Worm (Caenorhabditis elegans): Measurements from ENCODE around the gene K10D11.2.

Gene K10D11.2

ce11 chrIV:12989355-12989754, 10.6 kb downstream of the K10D11.2 start, which contains the start of gene K10D11.6:
K10D11.6 (minus strand) TSS chrIV:12989455.
- TF ChIP-seq ztf-23 (GFP tag; IDR thresholded peaks at IDR 0.05) = no peak
- no peak for TF ChIP-seq ztf-29 (GFP tag; IDR thresholded peaks at IDR 0.05)
- TF ChIP-seq klf-2 (GFP tag; conservative IDR thresholded peaks at IDR 0.05) = no peak

ce11 chrIV:12990638-12991037, 11.9 kb downstream of the K10D11.2 start:
- TF ChIP-seq T22C8.4 (GFP tag; IDR thresholded peaks at IDR 0.05) = no peak
- TF ChIP-seq ztf-23 (GFP tag; IDR thresholded peaks at IDR 0.05) = no peak
- no peak for TF ChIP-seq cog-1 (tag; optimal IDR thresholded peaks at IDR 0.05)
- TF ChIP-seq tab-1 (GFP tag; IDR thresholded peaks at IDR 0.05) = no peak
- TF ChIP-seq klf-2 (GFP tag; conservative IDR thresholded peaks at IDR 0.05) = no peak
- no peak for TF ChIP-seq ref-1 (GFP tag; conservative IDR thresholded peaks at IDR 0.05)

ce11 chrIV:12991629-12992028, 12.8 kb downstream of the K10D11.2 start, which contains the start of gene K10D11.5:
K10D11.5 (minus strand) TSS chrIV:12991843.
- no peak for TF ChIP-seq med-1 (GFP tag; optimal IDR thresholded peaks at IDR 0.05; ENCODE audit: insufficient read depth)
- no peak for TF ChIP-seq klf-2 (GFP tag; conservative IDR thresholded peaks at IDR 0.05)
- no peak for TF ChIP-seq flt-1 (GFP tag; IDR thresholded peaks at IDR 0.05)
- no peak for TF ChIP-seq tab-1 (GFP tag; IDR thresholded peaks at IDR 0.05)
- no peak for TF ChIP-seq ztf-29 (GFP tag; IDR thresholded peaks at IDR 0.05)
- TF ChIP-seq cog-1 (tag; optimal IDR thresholded peaks at IDR 0.05) = no peak
- TF ChIP-seq ref-1 (GFP tag; conservative IDR thresholded peaks at IDR 0.05) = no peak
- no peak for TF ChIP-seq ztf-23 (GFP tag; IDR thresholded peaks at IDR 0.05)
- TF ChIP-seq T22C8.4 (GFP tag; IDR thresholded peaks at IDR 0.05) = no peak

ce11 chrIV:12994376-12994775, 15.6 kb downstream of the K10D11.2 start, which contains the start of gene K10D11.4:
K10D11.4 (minus strand) TSS chrIV:12994476.
- no peak for TF ChIP-seq ref-1 (GFP tag; conservative IDR thresholded peaks at IDR 0.05)
- TF ChIP-seq cog-1 (tag; optimal IDR thresholded peaks at IDR 0.05) = no peak
- TF ChIP-seq med-1 (GFP tag; optimal IDR thresholded peaks at IDR 0.05; ENCODE audit: insufficient read depth) = no peak
- no peak for TF ChIP-seq tab-1 (GFP tag; IDR thresholded peaks at IDR 0.05)
- TF ChIP-seq klf-2 (GFP tag; conservative IDR thresholded peaks at IDR 0.05) = no peak
- TF ChIP-seq ztf-23 (GFP tag; IDR thresholded peaks at IDR 0.05) = no peak
- TF ChIP-seq flt-1 (GFP tag; IDR thresholded peaks at IDR 0.05) = no peak
- TF ChIP-seq ztf-29 (GFP tag; IDR thresholded peaks at IDR 0.05) = no peak
- no peak for TF ChIP-seq T22C8.4 (GFP tag; IDR thresholded peaks at IDR 0.05)

ce11 chrIV:12995886-12996285, 17.1 kb downstream of the K10D11.2 start, which contains the start of gene K10D11.7:
K10D11.7 (minus strand) TSS chrIV:12995986.
- TF ChIP-seq ztf-23 (GFP tag; IDR thresholded peaks at IDR 0.05) (no peak), klf-2 (GFP tag; conservative IDR thresholded peaks at IDR 0.05) (no peak), T22C8.4 (GFP tag; IDR thresholded peaks at IDR 0.05) (no peak), ztf-29 (GFP tag; IDR thresholded peaks at IDR 0.05) (no peak), tab-1 (GFP tag; IDR thresholded peaks at IDR 0.05) (no peak), med-1 (GFP tag; optimal IDR thresholded peaks at IDR 0.05; ENCODE audit: insufficient read depth) (no peak), flt-1 (GFP tag; IDR thresholded peaks at IDR 0.05) (no peak), ref-1 (GFP tag; conservative IDR thresholded peaks at IDR 0.05) (no peak), cog-1 (tag; optimal IDR thresholded peaks at IDR 0.05) (no peak)

ce11 chrIV:12997560-12997959, 18.8 kb downstream of the K10D11.2 start:
- TF ChIP-seq ztf-23 (GFP tag; IDR thresholded peaks at IDR 0.05) = no peak
- no peak for TF ChIP-seq tab-1 (GFP tag; IDR thresholded peaks at IDR 0.05)

ce11 chrIV:12999087-12999486, 20.3 kb downstream of the K10D11.2 start:
- TF ChIP-seq ztf-23 (GFP tag; IDR thresholded peaks at IDR 0.05) = no peak
- TF ChIP-seq tab-1 (GFP tag; IDR thresholded peaks at IDR 0.05) = no peak
- 0 out of 2 replicates have a peak, but pooled peaks have one; percentile 40 for TF ChIP-seq flt-1 (GFP tag; IDR thresholded peaks at IDR 0.05)

ce11 chrIV:13008405-13009208, 29.8 kb downstream of the K10D11.2 start, which contains the start of gene mbk-2:
mbk-2 (plus strand) TSS chrIV:13009158.
- TF ChIP-seq flt-1 (GFP tag; IDR thresholded peaks at IDR 0.05) (no peak), ref-1 (GFP tag; conservative IDR thresholded peaks at IDR 0.05) (no peak), med-1 (GFP tag; optimal IDR thresholded peaks at IDR 0.05; ENCODE audit: insufficient read depth) (no peak), cog-1 (tag; optimal IDR thresholded peaks at IDR 0.05) (no peak), tab-1 (GFP tag; IDR thresholded peaks at IDR 0.05) (no peak), T22C8.4 (GFP tag; IDR thresholded peaks at IDR 0.05) (no peak), klf-2 (GFP tag; conservative IDR thresholded peaks at IDR 0.05) (no peak), ztf-29 (GFP tag; IDR thresholded peaks at IDR 0.05) (no peak), ztf-23 (GFP tag; IDR thresholded peaks at IDR 0.05) (no peak)

ce11 chrIV:13009507-13009906, 30.7 kb downstream of the K10D11.2 start:
- TF ChIP-seq med-1 (GFP tag; optimal IDR thresholded peaks at IDR 0.05; ENCODE audit: insufficient read depth) (no peak), klf-2 (GFP tag; conservative IDR thresholded peaks at IDR 0.05) (no peak), cog-1 (tag; optimal IDR thresholded peaks at IDR 0.05) (no peak), ztf-23 (GFP tag; IDR thresholded peaks at IDR 0.05) (no peak), ztf-29 (GFP tag; IDR thresholded peaks at IDR 0.05) (no peak), flt-1 (GFP tag; IDR thresholded peaks at IDR 0.05) (no peak), T22C8.4 (GFP tag; IDR thresholded peaks at IDR 0.05) (no peak), ref-1 (GFP tag; conservative IDR thresholded peaks at IDR 0.05) (no peak), tab-1 (GFP tag; IDR thresholded peaks at IDR 0.05) (no peak)

- no peak for TF ChIP-seq cog-1 (tag; optimal IDR thresholded peaks at IDR 0.05)
- TF ChIP-seq tab-1 (GFP tag; IDR thresholded peaks at IDR 0.05) = no peak
- no peak for TF ChIP-seq flt-1 (GFP tag; IDR thresholded peaks at IDR 0.05)
- no peak for TF ChIP-seq ztf-29 (GFP tag; IDR thresholded peaks at IDR 0.05)
- TF ChIP-seq ref-1 (GFP tag; conservative IDR thresholded peaks at IDR 0.05) = no peak
- no peak for TF ChIP-seq med-1 (GFP tag; optimal IDR thresholded peaks at IDR 0.05; ENCODE audit: insufficient read depth)
- TF ChIP-seq ztf-23 (GFP tag; IDR thresholded peaks at IDR 0.05) = no peak
- no peak for TF ChIP-seq T22C8.4 (GFP tag; IDR thresholded peaks at IDR 0.05)
- no peak for TF ChIP-seq klf-2 (GFP tag; conservative IDR thresholded peaks at IDR 0.05)
Observed at ce11 chrIV:13013231-13013630, 34.4 kb downstream of the K10D11.2 start.
